Worm (Caenorhabditis elegans): Measurements from ENCODE around the gene cest-5.1.

The cest-5.1 gene

DNA sequence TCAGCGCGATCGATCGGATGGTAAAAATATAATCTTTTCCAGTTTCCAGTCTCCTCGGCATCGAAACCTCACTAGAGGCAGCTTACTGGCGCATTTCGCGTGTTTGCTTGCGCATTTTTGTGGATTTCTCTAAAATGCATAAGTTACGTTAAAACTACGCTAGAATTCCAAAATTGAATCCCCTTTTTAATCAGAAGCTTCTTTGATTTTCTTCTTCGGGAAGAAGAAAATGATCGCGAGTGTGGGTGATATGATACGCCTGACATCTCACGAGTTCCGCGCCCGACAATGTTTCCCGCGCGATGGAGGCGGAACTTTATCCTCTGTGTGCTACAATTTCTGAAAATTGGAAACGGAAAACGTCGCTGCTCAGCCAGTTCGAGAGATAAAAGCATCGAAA is 32.8 kb upstream of the cest-5.1 start (continued):
- TF ChIP-seq mcd-1 (GFP tag; IDR thresholded peaks at IDR 0.05) (no peak), lir-1 (GFP tag; conservative IDR thresholded peaks at IDR 0.05) (no peak), lsl-1 (GFP tag; optimal IDR thresholded peaks at IDR 0.05) (peak; percentile 60), gei-17 (GFP tag; optimal IDR thresholded peaks at IDR 0.05) (no peak), ama-1 (optimal IDR thresholded peaks at IDR 0.05) (no peak), ama-1 (GFP tag; optimal IDR thresholded peaks at IDR 0.05) (peak in 1 of 2 experiments; percentile 55), ekl-4 (GFP tag; IDR thresholded peaks at IDR 0.05) (no peak), nhr-120 (GFP tag; IDR thresholded peaks at IDR 0.05) (no peak), Y79H2A.3 (GFP tag; conservative IDR thresholded peaks at IDR 0.05) (no peak), madf-3 (GFP tag; IDR thresholded peaks at IDR 0.05) (no peak), ztf-25 (GFP tag; IDR thresholded peaks at IDR 0.05) (no peak), sea-2 (GFP tag; IDR thresholded peaks at IDR 0.05) (no peak), aptf-3 (GFP tag; IDR thresholded peaks at IDR 0.05) (no peak), snpc-1.3 (tag; optimal IDR thresholded peaks at IDR 0.05; ENCODE audit: insufficient read depth) (peak; percentile 90), mel-28 (tag; optimal IDR thresholded peaks at IDR 0.05; ENCODE audit: borderline replicate concordance) (no peak), nhr-179 (tag; optimal IDR thresholded peaks at IDR 0.05) (no peak), nhr-90 (tag; optimal IDR thresholded peaks at IDR 0.05) (no peak), ceh-27 (GFP tag; optimal IDR thresholded peaks at IDR 0.05) (no peak), tlf-1 (GFP tag; optimal IDR thresholded peaks at IDR 0.05) (no peak), lag-1 (GFP tag; IDR thresholded peaks at IDR 0.05) (no peak), egrh-3 (GFP tag; IDR thresholded peaks at IDR 0.05) (no peak), nfya-2 (GFP tag; IDR thresholded peaks at IDR 0.05) (no peak), bed-1 (GFP tag; IDR thresholded peaks at IDR 0.05) (no peak), lin-54 (GFP tag; optimal IDR thresholded peaks at IDR 0.05) (peak; percentile 57), snpc-3.4 (tag; optimal IDR thresholded peaks at IDR 0.05) (peak; percentile 71), pbrm-1 (GFP tag; IDR thresholded peaks at IDR 0.05) (peak; percentile 74; the same call in 1 of the 2 replicates), F23B12.7 (tag; optimal IDR thresholded peaks at IDR 0.05; ENCODE audit: insufficient read depth) (peak; percentile 51), Y53F4B.3 (GFP tag; IDR thresholded peaks at IDR 0.05) (no peak), F57A8.1 (GFP tag; optimal IDR thresholded peaks at IDR 0.05) (no peak), unc-62 (GFP tag; optimal IDR thresholded peaks at IDR 0.05) (no peak), F52B5.7 (tag; optimal IDR thresholded peaks at IDR 0.05) (no peak), zim-3 (tag; optimal IDR thresholded peaks at IDR 0.05) (no peak), egl-44 (GFP tag; IDR thresholded peaks at IDR 0.05) (no peak), ccch-3 (GFP tag; optimal IDR thresholded peaks at IDR 0.05) (no peak), atf-7 (tag; optimal IDR thresholded peaks at IDR 0.05) (no peak), zfh-2 (GFP tag; conservative IDR thresholded peaks at IDR 0.05) (no peak), let-607 (tag; optimal IDR thresholded peaks at IDR 0.05) (no peak), nhr-27 (tag; optimal IDR thresholded peaks at IDR 0.05) (no peak), B0035.1 (tag; optimal IDR thresholded peaks at IDR 0.05) (no peak), snpc-4 (GFP tag; optimal IDR thresholded peaks at IDR 0.05) (peak; percentile 92), snpc-4 (tag; optimal IDR thresholded peaks at IDR 0.05) (peak; percentile 92 to 96 (median 94)), cebp-1 (GFP tag; IDR thresholded peaks at IDR 0.05) (no peak), cebp-1 (tag; optimal IDR thresholded peaks at IDR 0.05) (no peak), K11D2.4 (GFP tag; IDR thresholded peaks at IDR 0.05) (no peak), F57C9.4 (tag; optimal IDR thresholded peaks at IDR 0.05) (no peak), ceh-79 (tag; optimal IDR thresholded peaks at IDR 0.05) (no peak), let-526 (GFP tag; IDR thresholded peaks at IDR 0.05) (no peak), hsf-1 (GFP tag; IDR thresholded peaks at IDR 0.05) (no peak), mxl-1 (tag; optimal IDR thresholded peaks at IDR 0.05) (no peak), K12H6.12 (tag; optimal IDR thresholded peaks at IDR 0.05) (no peak)
